Fruit fly (Drosophila melanogaster): Measurements from ENCODE around the gene CG31465.

dm6 chr3R:21905615-21906014 is 25.0 kb downstream of the CG31465 start:
- TF ChIP-seq insv (optimal IDR thresholded peaks at IDR 0.05) (no peak), h (optimal IDR thresholded peaks at IDR 0.05) (no peak), Myc (optimal IDR thresholded peaks at IDR 0.05) (no peak), ttk (optimal IDR thresholded peaks at IDR 0.05) (no peak), Sin3A (optimal IDR thresholded peaks at IDR 0.05) (no peak), psq (optimal IDR thresholded peaks at IDR 0.05) (no peak)
